Worm (Caenorhabditis elegans) whole organism, L4 larva: ENCODE data around the gene cpi-1.

Experiments used
- aly-2 ChIP-seq: sonication (generic microtip); optimal IDR thresholded peaks from 2 replicates; lab custom pipeline; 2018; ENCODE audit warnings: missing biosample characterization, missing genetic modification characterization
- ceh-20 ChIP-seq: fragments of 200-800 bp; sonication (Bioruptor generic); IDR thresholded peaks from 2 replicates; pipeline ENCODE4 v1.3.6; 2022; ENCODE audit warnings: missing genetic modification reagents, missing genetic modification characterization, missing compliant biosample characterization
- fkh-10 ChIP-seq: fragments of 150-350 bp; optimal IDR thresholded peaks from 2 replicates; lab custom pipeline; 2014; ENCODE audit warnings: missing biosample characterization, missing genetic modification reagents, missing genetic modification characterization
- gei-8 ChIP-seq: fragments of 200-800 bp; sonication (Bioruptor generic); optimal IDR thresholded peaks from 2 replicates; lab custom pipeline; 2018; ENCODE audit warnings: mild to moderate bottlenecking, missing genetic modification characterization, missing compliant biosample characterization
- hlh-11 ChIP-seq: fragments of 200-800 bp; sonication (Bioruptor generic); optimal IDR thresholded peaks from 2 replicates; lab custom pipeline; 2018; ENCODE audit warnings: mild to moderate bottlenecking, missing genetic modification characterization, missing compliant biosample characterization
- mdl-1 ChIP-seq, 2 experiments: fragments of 150-350 bp in 1 of 2; sonication (generic microtip) in 1 of 2; optimal IDR thresholded peaks; 2 replicates each; lab custom pipeline; 2014 to 2017; ENCODE audit warnings: missing biosample characterization in 2 of 2, missing genetic modification characterization in 2 of 2
- nhr-111 ChIP-seq: fragments of 200-800 bp; sonication (Bioruptor generic); optimal IDR thresholded peaks from 2 replicates; lab custom pipeline; 2018; ENCODE audit warnings: mild to moderate bottlenecking, missing genetic modification characterization, missing compliant biosample characterization
- nhr-237 ChIP-seq: sonication (generic microtip); optimal IDR thresholded peaks from 2 replicates; lab custom pipeline; 2017; ENCODE audit warnings: missing biosample characterization, missing genetic modification characterization
- nhr-76 ChIP-seq: fragments of 150-350 bp; optimal IDR thresholded peaks from 2 replicates; lab custom pipeline; 2014; ENCODE audit warnings: missing biosample characterization, missing genetic modification characterization
- tra-1 ChIP-seq: fragments of 200-800 bp; sonication (Bioruptor generic); IDR thresholded peaks from 2 replicates; pipeline ENCODE4 v1.3.6; 2022; ENCODE audit warnings: missing genetic modification reagents, missing genetic modification characterization, missing compliant biosample characterization

ce11 chrIV:6083550-6084041, 9.9 kb downstream of the cpi-1 start, which contains the start of gene ugt-20:
- TF ChIP-seq fkh-10 (GFP tag; lab: Kevin White, UChicago) (no peak), nhr-237 (tag; lab: Kevin White, UChicago) (no peak), nhr-76 (tag; lab: Kevin White, UChicago) (no peak), ceh-20 (GFP tag; lab: Robert Waterston, UW) (no peak), gei-8 (no peak), mdl-1 (tag; optimal IDR thresholded peaks at IDR 0.05; lab: Kevin White, UChicago) (peak in 1 of 2 experiments; percentile 77), aly-2 (tag; lab: Kevin White, UChicago) (no peak), tra-1 (GFP tag; lab: Robert Waterston, UW) (no peak), nhr-111 (no peak), hlh-11 (tag; lab: Kevin White, UChicago) (peak; percentile 93)
